Worm (Caenorhabditis elegans) whole organism, early embryonic: Measurements from ENCODE around the gene serp-1.2.
A peak's percentile ranks its signal among the peaks of the same experiment; 100 is the strongest.

Experiments
- B0310.2 ChIP-seq: sonication (generic microtip); optimal IDR thresholded peaks from 2 replicates; lab custom pipeline; 2016; ENCODE audit warnings: mild to moderate bottlenecking, missing genetic modification characterization, missing compliant biosample characterization
- F13C5.2 ChIP-seq: sonication (generic microtip); optimal IDR thresholded peaks from 2 replicates; lab custom pipeline; 2017; ENCODE audit warnings: mild to moderate bottlenecking, missing genetic modification characterization, inconsistent platforms, missing compliant biosample characterization
- aly-1 ChIP-seq: sonication (generic microtip); optimal IDR thresholded peaks from 2 replicates; lab custom pipeline; 2016; ENCODE audit warnings: missing genetic modification characterization, missing compliant biosample characterization
- ama-1 ChIP-seq: fragments of 150-350 bp; optimal IDR thresholded peaks from 2 replicates; lab custom pipeline; 2014
- ceh-13 ChIP-seq: fragments of 200-800 bp; sonication (Bioruptor generic); optimal IDR thresholded peaks from 2 replicates; lab custom pipeline; 2018; ENCODE audit warnings: mild to moderate bottlenecking, missing genetic modification characterization, missing compliant biosample characterization
- ceh-36 ChIP-seq: sonication (generic microtip); optimal IDR thresholded peaks from 2 replicates; lab custom pipeline; 2016; ENCODE audit warnings: missing genetic modification characterization, inconsistent platforms, missing compliant biosample characterization
- ets-7 ChIP-seq: sonication (generic microtip); optimal IDR thresholded peaks from 2 replicates; lab custom pipeline; 2016; ENCODE audit warnings: missing genotype, missing genetic modification characterization, missing compliant biosample characterization
- flt-1 ChIP-seq: fragments of 200-800 bp; sonication (Bioruptor generic); IDR thresholded peaks from 2 replicates; pipeline ENCODE4 v1.3.6; 2022; ENCODE audit warnings: missing genetic modification characterization, missing compliant biosample characterization
- hmbx-1 ChIP-seq: sonication (generic microtip); optimal IDR thresholded peaks from 2 replicates; lab custom pipeline; 2016; ENCODE audit warnings: mild to moderate bottlenecking, missing genetic modification characterization, missing compliant biosample characterization
- hmg-4 ChIP-seq: fragments of 200-800 bp; sonication (Bioruptor generic); optimal IDR thresholded peaks from 2 replicates; lab custom pipeline; 2018; ENCODE audit warnings: mild to moderate bottlenecking, missing genetic modification characterization, missing compliant biosample characterization
- hnd-1 ChIP-seq: sonication (generic microtip); optimal IDR thresholded peaks from 2 replicates; lab custom pipeline; 2016; ENCODE audit warnings: missing genetic modification characterization, missing compliant biosample characterization
- pes-1 ChIP-seq: fragments of 200-800 bp; sonication (Bioruptor generic); IDR thresholded peaks from 2 replicates; pipeline ENCODE4 v1.3.6; 2022; ENCODE audit warnings: missing genetic modification reagents, missing genetic modification characterization, missing compliant biosample characterization
- scrt-1 ChIP-seq: fragments of 200-800 bp; sonication (Bioruptor generic); IDR thresholded peaks from 2 replicates; pipeline ENCODE4 v1.3.6; 2022; ENCODE audit warnings: missing genetic modification characterization, missing compliant biosample characterization
- sea-1 ChIP-seq: fragments of 200-800 bp; sonication (Bioruptor generic); conservative IDR thresholded peaks from 2 replicates; pipeline ENCODE4 v1.3.6; 2022; ENCODE audit warnings: missing genetic modification characterization, missing compliant biosample characterization
- tbx-11 ChIP-seq: fragments of 200-800 bp; sonication (Bioruptor generic); IDR thresholded peaks from 2 replicates; pipeline ENCODE4 v1.3.6; 2022; ENCODE audit warnings: missing genetic modification characterization, missing compliant biosample characterization
- tbx-37 ChIP-seq: fragments of 200-800 bp; sonication (Bioruptor generic); conservative IDR thresholded peaks from 2 replicates; pipeline ENCODE4 v1.3.6; 2022; ENCODE audit warnings: missing genetic modification reagents, missing genetic modification characterization, missing compliant biosample characterization
- tra-4 ChIP-seq: sonication (generic microtip); optimal IDR thresholded peaks from 2 replicates; lab custom pipeline; 2017; ENCODE audit warnings: missing genetic modification characterization, missing compliant biosample characterization

The serp-1.2 gene

DNA sequence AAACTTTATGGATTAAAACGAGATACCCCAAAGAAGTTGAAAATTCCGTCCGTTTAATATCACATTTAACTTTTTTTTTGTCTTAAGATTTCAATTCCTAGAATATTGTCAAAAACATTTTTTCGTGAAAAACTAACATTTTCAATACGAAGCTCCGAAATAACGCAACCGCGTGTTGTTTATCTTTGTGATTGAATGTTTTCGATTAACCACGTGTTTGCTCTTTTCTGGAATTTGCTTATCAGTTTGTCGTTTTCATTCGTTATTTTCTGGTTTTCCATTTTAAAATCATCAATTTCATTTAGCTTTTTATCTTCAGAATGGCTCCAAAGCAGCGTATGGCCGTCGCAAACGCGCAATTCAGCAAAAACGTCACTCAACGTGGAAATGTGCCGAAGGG is at the start of gene serp-1.2:
TSS of gene serp-1.2 (plus strand) at position 318 of the 400 bp plus-strand sequence.
- no peak for TF ChIP-seq sea-1 (GFP tag; lab: Robert Waterston, UW)
- TF ChIP-seq ceh-13 = no peak
- no peak for TF ChIP-seq F13C5.2
- no peak for TF ChIP-seq ceh-36 (tag; lab: Kevin White, UChicago)
- TF ChIP-seq hnd-1 (tag; lab: Kevin White, UChicago) = no peak
- TF ChIP-seq scrt-1 (GFP tag; lab: Robert Waterston, UW) = no peak
- TF ChIP-seq tbx-11 (GFP tag; lab: Robert Waterston, UW) = no peak
- no peak for TF ChIP-seq pes-1 (GFP tag; lab: Robert Waterston, UW)
- TF ChIP-seq ama-1 (lab: Kevin White, UChicago) = no peak
- no peak for TF ChIP-seq tbx-37
- no peak for TF ChIP-seq B0310.2 (tag; lab: Kevin White, UChicago)
- no peak for TF ChIP-seq tra-4
- TF ChIP-seq ets-7 (tag; lab: Kevin White, UChicago) = no peak
- TF ChIP-seq flt-1 = no peak
- no peak for TF ChIP-seq hmg-4 (GFP tag; lab: Kevin White, UChicago)
- TF ChIP-seq aly-1 (tag; lab: Kevin White, UChicago) = no peak

DNA sequence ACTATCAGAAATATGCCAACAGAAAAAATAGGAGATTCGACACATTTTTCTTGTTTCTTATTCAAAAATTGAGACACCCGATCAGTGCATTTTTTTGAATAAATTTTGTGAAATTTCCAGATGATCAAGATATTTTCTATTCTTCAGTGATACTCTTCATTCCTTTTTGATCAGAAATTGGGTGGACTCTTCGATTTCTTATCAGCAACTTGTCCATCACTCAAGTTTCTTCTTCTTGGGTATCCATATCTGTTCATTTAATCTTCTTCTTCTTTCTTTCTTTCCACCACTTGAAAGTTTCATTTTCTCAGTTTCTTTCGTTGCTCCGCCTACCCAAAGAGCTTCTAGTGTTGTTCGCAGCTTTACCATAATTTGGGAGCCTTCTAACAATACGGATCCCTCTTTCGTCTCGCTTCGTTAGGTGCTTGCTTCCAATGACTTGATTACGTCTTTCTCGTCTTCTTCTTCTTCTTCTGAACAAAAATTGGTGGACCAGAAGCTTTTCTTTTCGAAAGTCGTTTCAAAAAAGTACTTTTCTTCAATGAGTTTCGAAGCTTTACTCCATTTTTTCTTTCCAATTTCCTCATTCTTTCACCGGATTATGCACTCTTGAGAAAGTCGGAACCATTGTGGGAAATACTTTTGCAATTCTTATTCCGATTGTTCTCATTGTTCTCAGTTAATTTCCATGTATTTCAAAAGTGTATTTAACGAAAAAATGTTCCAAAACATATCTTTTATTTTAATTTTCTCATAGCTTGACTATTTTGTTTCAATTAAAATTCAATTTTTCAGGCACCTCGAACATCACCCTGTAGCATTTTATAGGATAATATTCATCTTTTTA is 49.6 kb upstream of the serp-1.2 start, which contains the start of gene pct-1:
TSS of gene pct-1 (plus strand) at position 797 of the 847 bp plus-strand sequence.
- TF ChIP-seq hmbx-1 (no peak), B0310.2 (tag; lab: Kevin White, UChicago) (no peak), pes-1 (GFP tag; lab: Robert Waterston, UW) (no peak), hmg-4 (GFP tag; lab: Kevin White, UChicago) (no peak), flt-1 (no peak), hnd-1 (tag; lab: Kevin White, UChicago) (no peak), ceh-13 (no peak)

DNA sequence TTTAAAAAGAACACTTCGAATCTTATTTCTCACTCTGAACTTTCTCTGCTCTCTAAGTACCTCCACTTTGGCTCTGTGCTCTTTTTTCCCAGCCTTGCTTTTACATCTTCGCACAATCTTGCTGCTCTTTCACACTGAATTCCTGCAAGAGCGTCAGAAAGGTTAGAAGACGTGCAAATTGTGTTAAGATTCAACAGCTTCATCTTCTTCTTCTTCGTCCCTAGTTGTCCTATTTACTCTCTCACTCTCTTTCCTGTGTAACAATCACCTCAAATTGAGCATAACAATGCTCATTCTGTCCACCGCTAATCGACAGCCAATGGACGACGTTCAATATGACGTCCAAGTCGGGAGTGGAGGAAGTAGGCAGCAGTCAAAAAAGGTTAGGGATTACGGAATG is 44.1 kb upstream of the serp-1.2 start:
- TF ChIP-seq hmg-4 (GFP tag; lab: Kevin White, UChicago) = no peak
- no peak for TF ChIP-seq hnd-1 (tag; lab: Kevin White, UChicago)
- no peak for TF ChIP-seq ceh-36 (tag; lab: Kevin White, UChicago)
- no peak for TF ChIP-seq hmbx-1
- TF ChIP-seq ceh-13 = no peak
- no peak for TF ChIP-seq tbx-11 (GFP tag; lab: Robert Waterston, UW)
- TF ChIP-seq pes-1 (GFP tag; lab: Robert Waterston, UW) = no peak
- no peak for TF ChIP-seq ets-7 (tag; lab: Kevin White, UChicago)
- TF ChIP-seq B0310.2 (tag; lab: Kevin White, UChicago) = no peak
- TF ChIP-seq tra-4 = no peak
- no peak for TF ChIP-seq aly-1 (tag; lab: Kevin White, UChicago)
- TF ChIP-seq F13C5.2 = no peak
- no peak for TF ChIP-seq flt-1
- no peak for TF ChIP-seq ama-1 (lab: Kevin White, UChicago)
- no peak for TF ChIP-seq scrt-1 (GFP tag; lab: Robert Waterston, UW)
- TF ChIP-seq sea-1 (GFP tag; lab: Robert Waterston, UW) = no peak
- no peak for TF ChIP-seq tbx-37

DNA sequence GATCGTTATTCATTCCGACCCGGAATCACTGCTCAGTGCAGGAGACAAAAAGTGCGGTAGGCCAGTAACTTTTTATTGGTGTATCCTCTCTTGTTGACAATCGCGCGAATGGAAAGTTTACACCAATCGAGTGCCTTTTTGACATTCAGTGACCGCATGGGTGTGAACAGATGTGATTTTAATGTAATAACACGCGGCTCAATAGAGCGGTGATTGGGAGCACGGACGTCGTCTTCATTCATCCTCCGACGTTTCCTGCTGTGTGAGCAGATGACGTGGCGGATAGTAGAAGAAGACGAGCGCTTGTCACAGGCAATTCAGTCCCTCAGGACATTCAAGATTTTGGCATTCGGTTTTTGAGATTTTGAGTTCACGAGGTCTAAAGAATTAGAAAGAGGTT is 42.9 kb upstream of the serp-1.2 start:
- TF ChIP-seq ceh-13 (no peak), scrt-1 (GFP tag; lab: Robert Waterston, UW) (no peak), F13C5.2 (no peak), hmbx-1 (no peak), hmg-4 (GFP tag; lab: Kevin White, UChicago) (no peak)

DNA sequence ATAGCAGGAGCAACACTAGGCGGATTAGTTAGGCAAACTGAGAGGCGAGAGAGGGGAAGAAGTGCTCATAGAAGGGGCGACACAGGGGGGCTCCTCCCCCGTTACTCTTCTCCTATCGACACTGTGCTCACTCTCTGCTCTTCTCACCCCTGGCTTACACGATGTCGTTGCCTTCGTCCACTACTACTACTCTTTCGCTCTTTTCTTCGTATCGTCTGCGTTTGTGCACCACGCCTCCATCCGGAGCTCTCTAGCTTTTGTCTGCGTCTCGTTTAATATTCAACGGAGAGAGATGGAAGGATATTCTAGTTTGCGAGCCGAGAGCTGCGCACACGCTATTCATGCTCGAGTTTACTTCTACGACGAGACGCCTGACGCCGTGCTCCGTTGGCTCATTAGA is 42.2 kb upstream of the serp-1.2 start:
- peak; percentile 44 for TF ChIP-seq hmg-4 (GFP tag; lab: Kevin White, UChicago)
- peak; percentile 15 for TF ChIP-seq F13C5.2
- TF ChIP-seq ceh-36 (tag; lab: Kevin White, UChicago) = peak; percentile 55
- no peak for TF ChIP-seq hmbx-1
- no peak for TF ChIP-seq tbx-11 (GFP tag; lab: Robert Waterston, UW)
- TF ChIP-seq B0310.2 (tag; lab: Kevin White, UChicago) = no peak
- no peak for TF ChIP-seq tra-4
- no peak for TF ChIP-seq hnd-1 (tag; lab: Kevin White, UChicago)
- TF ChIP-seq sea-1 (GFP tag; lab: Robert Waterston, UW) = peak; percentile 57

DNA sequence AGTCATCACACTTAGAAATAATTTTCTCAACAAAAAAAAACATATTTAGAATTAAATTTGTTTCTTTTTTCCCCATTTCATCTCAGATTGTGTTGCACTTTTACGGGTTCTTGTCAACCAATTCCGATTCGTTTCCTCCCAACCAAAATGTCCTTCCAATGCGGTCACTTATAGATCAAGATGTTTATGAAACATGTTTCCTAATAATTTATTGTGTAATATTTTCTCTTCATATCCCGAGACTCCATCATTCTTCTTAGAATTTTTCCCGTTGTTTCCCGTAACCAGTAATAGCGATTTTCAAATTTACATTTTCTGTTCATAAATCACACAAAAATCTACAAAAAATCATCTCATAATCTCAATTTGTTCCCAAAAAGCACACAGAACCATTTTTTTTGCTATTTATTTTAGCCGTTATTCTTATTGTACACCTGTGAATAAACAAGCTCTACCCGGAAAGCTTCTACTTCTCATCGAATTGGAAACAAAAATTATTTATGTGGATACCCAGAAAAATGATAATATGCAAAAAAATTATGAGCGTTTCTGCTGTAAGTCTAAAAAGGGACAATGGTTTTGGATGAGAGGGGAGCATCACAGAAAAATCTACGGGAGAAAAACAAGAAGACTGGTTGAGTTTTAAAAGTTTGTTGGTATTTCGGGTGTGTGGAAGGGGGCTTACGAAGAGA is 36.9 kb upstream of the serp-1.2 start:
- TF ChIP-seq F13C5.2 (no peak), pes-1 (GFP tag; lab: Robert Waterston, UW) (0 out of 2 replicates have a peak, but pooled peaks have one; percentile 30)

DNA sequence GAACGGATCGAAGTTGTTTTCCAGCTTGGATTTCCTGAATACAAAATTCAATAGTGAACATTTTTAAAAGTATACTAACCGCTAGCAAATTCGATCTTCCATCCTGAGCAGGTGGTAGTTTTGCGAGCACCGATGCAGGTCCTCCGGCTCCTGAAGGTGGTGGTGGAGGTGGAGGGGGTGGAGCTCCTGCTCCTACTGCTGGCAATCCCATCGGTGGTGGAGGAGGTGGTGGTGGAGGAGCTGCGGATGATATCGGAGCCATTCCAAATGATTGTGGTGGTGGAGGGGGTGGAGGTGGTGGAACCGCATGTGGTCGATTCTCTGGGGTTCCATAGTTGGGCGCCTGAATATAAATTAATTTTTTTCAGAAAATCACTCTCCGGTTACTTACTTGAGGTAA is 35.8 kb upstream of the serp-1.2 start:
- TF ChIP-seq scrt-1 (GFP tag; lab: Robert Waterston, UW) = no peak
- TF ChIP-seq sea-1 (GFP tag; lab: Robert Waterston, UW) = 0 out of 2 replicates have a peak, but pooled peaks have one; percentile 32
- TF ChIP-seq pes-1 (GFP tag; lab: Robert Waterston, UW) = no peak
- no peak for TF ChIP-seq ets-7 (tag; lab: Kevin White, UChicago)
- no peak for TF ChIP-seq B0310.2 (tag; lab: Kevin White, UChicago)
- TF ChIP-seq tbx-11 (GFP tag; lab: Robert Waterston, UW) = no peak
